Fruit fly (Drosophila melanogaster): ENCODE results near the gene PMP34.

- TF ChIP-seq CG32121 (GFP tag; IDR thresholded peaks at IDR 0.05) (no peak), EcR (GFP tag; optimal IDR thresholded peaks at IDR 0.05) (no peak), CG14655 (GFP tag; optimal IDR thresholded peaks at IDR 0.05) (no peak), Snoo (tag; optimal IDR thresholded peaks at IDR 0.05) (no peak), CG17806 (tag; optimal IDR thresholded peaks at IDR 0.05) (no peak), CG12605 (GFP tag; IDR thresholded peaks at IDR 0.05) (no peak), CG13204 (GFP tag; optimal IDR thresholded peaks at IDR 0.05) (no peak), CG8159 (tag; optimal IDR thresholded peaks at IDR 0.05) (no peak), Pif1A (GFP tag; optimal IDR thresholded peaks at IDR 0.05) (no peak), D1 (tag; optimal IDR thresholded peaks at IDR 0.05) (no peak)
These were observed 8.0 kb upstream of the PMP34 start for dm6 chr3L:4310604-4311003.

Data from whole organism, pupa.